Worm (Caenorhabditis elegans) whole organism, young adult: ENCODE results near the gene riok-3.

ENCODE experiments used
- B0019.2 ChIP-seq: fragments of 200-800 bp; sonication (Bioruptor generic); conservative IDR thresholded peaks from 2 replicates; pipeline ENCODE4 v1.3.6; 2022; ENCODE audit warnings: missing genetic modification reagents, missing genetic modification characterization, missing compliant biosample characterization
- B0035.1 ChIP-seq: sonication (generic microtip); optimal IDR thresholded peaks from 2 replicates; lab custom pipeline; 2016; ENCODE audit warnings: missing genetic modification characterization, mild to moderate bottlenecking, missing compliant biosample characterization, missing genotype, missing genetic modification reagents
- B0336.3 ChIP-seq: fragments of 200-800 bp; sonication (Bioruptor generic); IDR thresholded peaks from 2 replicates; pipeline ENCODE4 v1.3.6; 2022; ENCODE audit warnings: missing genetic modification characterization, missing compliant biosample characterization
- D2030.7 ChIP-seq: fragments of 200-800 bp; sonication (Bioruptor generic); IDR thresholded peaks from 2 replicates; pipeline ENCODE4 v1.3.6; 2022; ENCODE audit warnings: missing genetic modification reagents, missing genetic modification characterization, missing compliant biosample characterization
- F33H1.4 ChIP-seq: fragments of 200-800 bp; sonication (Bioruptor generic); IDR thresholded peaks from 2 replicates; pipeline ENCODE4 v1.3.6; 2022; ENCODE audit warnings: missing genetic modification reagents, missing genetic modification characterization, missing compliant biosample characterization
- F39B2.1 ChIP-seq: fragments of 200-800 bp; sonication (Bioruptor generic); IDR thresholded peaks from 2 replicates; pipeline ENCODE4 v1.3.6; 2022; ENCODE audit warnings: missing genetic modification reagents, missing genetic modification characterization, missing compliant biosample characterization
- F49E8.2 ChIP-seq: sonication (generic microtip); optimal IDR thresholded peaks from 3 replicates; lab custom pipeline; 2017; ENCODE audit warnings: missing genetic modification characterization, mild to moderate bottlenecking, missing compliant biosample characterization, antibody characterized with exemption, moderate library complexity; ENCODE audit not compliant: insufficient read depth
- F57A8.1 ChIP-seq: fragments of 200-800 bp; sonication (Bioruptor generic); optimal IDR thresholded peaks from 2 replicates; lab custom pipeline; 2018; ENCODE audit warnings: mild to moderate bottlenecking, missing genetic modification characterization, moderate library complexity, missing compliant biosample characterization
- F57C9.4 ChIP-seq: sonication (generic microtip); optimal IDR thresholded peaks from 2 replicates; lab custom pipeline; 2017; ENCODE audit warnings: mild to moderate bottlenecking, missing genetic modification characterization, missing compliant biosample characterization
- Y67H2A.10 ChIP-seq: fragments of 200-800 bp; sonication (Bioruptor generic); conservative IDR thresholded peaks from 2 replicates; pipeline ENCODE4 v1.3.6; 2022; ENCODE audit warnings: missing genetic modification reagents, missing genetic modification characterization, missing compliant biosample characterization
- akir-1 ChIP-seq: fragments of 200-800 bp; sonication (Bioruptor generic); optimal IDR thresholded peaks from 2 replicates; lab custom pipeline; 2018; ENCODE audit warnings: mild to moderate bottlenecking, missing genetic modification characterization, moderate library complexity, missing compliant biosample characterization
- atf-7 ChIP-seq: sonication (generic microtip); optimal IDR thresholded peaks from 2 replicates; lab custom pipeline; 2017; ENCODE audit warnings: mild to moderate bottlenecking, missing genetic modification characterization, missing compliant biosample characterization
- attf-5 ChIP-seq: fragments of 200-800 bp; sonication (Bioruptor generic); optimal IDR thresholded peaks from 2 replicates; lab custom pipeline; 2018; ENCODE audit warnings: mild to moderate bottlenecking, missing genetic modification characterization, missing compliant biosample characterization
- bed-1 ChIP-seq: fragments of 200-800 bp; sonication (Bioruptor generic); IDR thresholded peaks from 2 replicates; pipeline ENCODE4 v1.3.6; 2022; ENCODE audit warnings: missing genetic modification reagents, missing genetic modification characterization, missing compliant biosample characterization
- ccch-3 ChIP-seq: fragments of 200-800 bp; sonication (Bioruptor generic); optimal IDR thresholded peaks from 2 replicates; lab custom pipeline; 2018; ENCODE audit warnings: mild to moderate bottlenecking, missing genetic modification characterization, missing compliant biosample characterization
- cebp-1 ChIP-seq, 2 experiments: fragments of 200-800 bp in 1 of 2; sonication (Bioruptor generic) in 1 of 2; sonication (generic microtip) in 1 of 2; IDR thresholded peaks in 1 of 2; optimal IDR thresholded peaks in 1 of 2; 2 replicates each; pipeline versions ENCODE4 v1.3.6 to Lab custom; 2017 to 2022; ENCODE audit warnings: missing compliant biosample characterization in 2 of 2, missing genetic modification characterization in 2 of 2, mild to moderate bottlenecking in 1 of 2, missing genetic modification reagents in 1 of 2, moderate library complexity in 1 of 2
- cebp-2 ChIP-seq: fragments of 200-800 bp; sonication (Bioruptor generic); IDR thresholded peaks from 2 replicates; pipeline ENCODE4 v1.3.6; 2022; ENCODE audit warnings: missing genetic modification characterization, missing compliant biosample characterization
- ceh-100 ChIP-seq: fragments of 200-800 bp; sonication (Bioruptor generic); IDR thresholded peaks from 2 replicates; pipeline ENCODE4 v1.3.6; 2022; ENCODE audit warnings: missing genetic modification reagents, missing genetic modification characterization, missing compliant biosample characterization
- ceh-40 ChIP-seq: fragments of 200-800 bp; sonication (Bioruptor generic); IDR thresholded peaks from 2 replicates; pipeline ENCODE4 v1.3.6; 2022; ENCODE audit warnings: missing genetic modification characterization, missing compliant biosample characterization
- ceh-79 ChIP-seq: sonication (generic microtip); optimal IDR thresholded peaks from 2 replicates; lab custom pipeline; 2017; ENCODE audit warnings: mild to moderate bottlenecking, missing genetic modification characterization, missing compliant biosample characterization
- ceh-91 ChIP-seq: fragments of 200-800 bp; sonication (Bioruptor generic); IDR thresholded peaks from 2 replicates; pipeline ENCODE4 v1.3.6; 2022; ENCODE audit warnings: missing genetic modification reagents, missing genetic modification characterization, missing compliant biosample characterization
- chd-7 ChIP-seq: sonication (generic microtip); optimal IDR thresholded peaks from 2 replicates; lab custom pipeline; 2016; ENCODE audit warnings: mild to moderate bottlenecking, missing genetic modification characterization, moderate library complexity, missing compliant biosample characterization
- egrh-3 ChIP-seq: fragments of 200-800 bp; sonication (Bioruptor generic); IDR thresholded peaks from 2 replicates; pipeline ENCODE4 v1.3.6; 2022; ENCODE audit warnings: missing genetic modification reagents, missing genetic modification characterization, missing compliant biosample characterization
- ekl-4 ChIP-seq: fragments of 200-800 bp; sonication (Bioruptor generic); IDR thresholded peaks from 2 replicates; pipeline ENCODE4 v1.3.6; 2022; ENCODE audit warnings: missing genetic modification reagents, missing genetic modification characterization, missing compliant biosample characterization
- ets-4 ChIP-seq: fragments of 200-800 bp; sonication (Bioruptor generic); optimal IDR thresholded peaks from 2 replicates; lab custom pipeline; 2018; ENCODE audit warnings: mild to moderate bottlenecking, missing genetic modification characterization, missing compliant biosample characterization
- him-1 ChIP-seq: sonication (generic microtip); optimal IDR thresholded peaks from 2 replicates; lab custom pipeline; 2016; ENCODE audit warnings: missing genotype, missing genetic modification reagents, missing genetic modification characterization, missing compliant biosample characterization
- hlh-12 ChIP-seq: sonication (generic microtip); optimal IDR thresholded peaks from 2 replicates; lab custom pipeline; 2016; ENCODE audit warnings: missing genetic modification characterization, missing compliant biosample characterization
- hmg-1.2 ChIP-seq: fragments of 200-800 bp; sonication (Bioruptor generic); IDR thresholded peaks from 2 replicates; pipeline ENCODE4 v1.3.6; 2022; ENCODE audit warnings: missing genetic modification reagents, missing genetic modification characterization, missing compliant biosample characterization
- hrde-1 ChIP-seq: sonication (generic microtip); optimal IDR thresholded peaks from 2 replicates; lab custom pipeline; 2016; ENCODE audit warnings: missing genetic modification characterization, mild to moderate bottlenecking, missing compliant biosample characterization, moderate library complexity, missing genotype, missing genetic modification reagents, borderline replicate concordance
- lag-1 ChIP-seq: fragments of 200-800 bp; sonication (Bioruptor generic); IDR thresholded peaks from 2 replicates; pipeline ENCODE4 v1.3.6; 2022; ENCODE audit warnings: missing genetic modification reagents, missing genetic modification characterization, missing compliant biosample characterization
- let-526 ChIP-seq: fragments of 200-800 bp; sonication (Bioruptor generic); IDR thresholded peaks from 2 replicates; pipeline ENCODE4 v1.3.6; 2022; ENCODE audit warnings: missing genetic modification reagents, missing genetic modification characterization, missing compliant biosample characterization
- let-607 ChIP-seq, 2 experiments: fragments of 200-800 bp in 1 of 2; sonication (Bioruptor generic) in 1 of 2; sonication (generic microtip) in 1 of 2; optimal IDR thresholded peaks; 2 replicates each; lab custom pipeline; 2016 to 2018; ENCODE audit warnings: mild to moderate bottlenecking in 2 of 2, missing compliant biosample characterization in 2 of 2, missing genetic modification characterization in 2 of 2, moderate library complexity in 2 of 2, missing genotype in 1 of 2
- lin-26 ChIP-seq: fragments of 200-800 bp; sonication (Bioruptor generic); IDR thresholded peaks from 2 replicates; pipeline ENCODE4 v1.3.6; 2022; ENCODE audit warnings: missing genetic modification reagents, missing genetic modification characterization, missing compliant biosample characterization
- lin-40 ChIP-seq: sonication (generic microtip); optimal IDR thresholded peaks from 2 replicates; lab custom pipeline; 2016; ENCODE audit warnings: missing genetic modification characterization, mild to moderate bottlenecking, missing compliant biosample characterization, missing genotype, missing genetic modification reagents
- lin-54 ChIP-seq: fragments of 200-800 bp; sonication (Bioruptor generic); optimal IDR thresholded peaks from 2 replicates; lab custom pipeline; 2018; ENCODE audit warnings: mild to moderate bottlenecking, missing genetic modification characterization, missing compliant biosample characterization
- mes-4 ChIP-seq: sonication (generic microtip); optimal IDR thresholded peaks from 2 replicates; lab custom pipeline; 2016; ENCODE audit warnings: missing genotype, missing genetic modification characterization, missing compliant biosample characterization
- nfya-1 ChIP-seq: sonication (generic microtip); optimal IDR thresholded peaks from 2 replicates; lab custom pipeline; 2017; ENCODE audit warnings: antibody characterized with exemption, missing compliant biosample characterization, missing genetic modification characterization, borderline replicate concordance; ENCODE audit not compliant: insufficient read depth
- nhr-27 ChIP-seq: fragments of 200-800 bp; sonication (Bioruptor generic); optimal IDR thresholded peaks from 2 replicates; lab custom pipeline; 2018; ENCODE audit warnings: mild to moderate bottlenecking, missing genetic modification characterization, moderate library complexity, missing compliant biosample characterization
- nhr-80 ChIP-seq: sonication (generic microtip); optimal IDR thresholded peaks from 2 replicates; lab custom pipeline; 2016; ENCODE audit warnings: missing genetic modification characterization, missing compliant biosample characterization
- pha-4 ChIP-seq: fragments of 150-350 bp; sonication (generic microtip); optimal IDR thresholded peaks from 2 replicates; lab custom pipeline; 2014; ENCODE audit warnings: missing biosample characterization, missing genetic modification reagents, missing genetic modification characterization
- sea-2 ChIP-seq: fragments of 200-800 bp; sonication (Bioruptor generic); IDR thresholded peaks from 2 replicates; pipeline ENCODE4 v1.3.6; 2022; ENCODE audit warnings: missing genetic modification characterization, missing compliant biosample characterization
- tbx-9 ChIP-seq: sonication (generic microtip); optimal IDR thresholded peaks from 2 replicates; lab custom pipeline; 2016; ENCODE audit warnings: borderline replicate concordance, missing genetic modification characterization, inconsistent platforms, missing compliant biosample characterization
- tlf-1 ChIP-seq: fragments of 200-800 bp; sonication (Bioruptor generic); optimal IDR thresholded peaks from 2 replicates; lab custom pipeline; 2018; ENCODE audit warnings: mild to moderate bottlenecking, missing genetic modification characterization, missing compliant biosample characterization
- unc-62 ChIP-seq: fragments of 150-350 bp; optimal IDR thresholded peaks from 2 replicates; lab custom pipeline; 2014; ENCODE audit warnings: missing biosample characterization, missing genetic modification reagents, missing genetic modification characterization
- zfh-2 ChIP-seq: fragments of 200-800 bp; sonication (Bioruptor generic); conservative IDR thresholded peaks from 2 replicates; pipeline ENCODE4 v1.3.6; 2022; ENCODE audit warnings: missing genetic modification reagents, missing genetic modification characterization, missing compliant biosample characterization
- zim-3 ChIP-seq: sonication (generic microtip); optimal IDR thresholded peaks from 2 replicates; lab custom pipeline; 2017; ENCODE audit warnings: mild to moderate bottlenecking, missing genetic modification characterization, moderate library complexity, missing compliant biosample characterization
- ztf-18 ChIP-seq: sonication (generic microtip); optimal IDR thresholded peaks from 2 replicates; lab custom pipeline; 2016; ENCODE audit warnings: missing genotype, mild to moderate bottlenecking, missing genetic modification characterization, missing compliant biosample characterization
- ztf-3 ChIP-seq: fragments of 200-800 bp; sonication (Bioruptor generic); optimal IDR thresholded peaks from 2 replicates; lab custom pipeline; 2018; ENCODE audit warnings: mild to moderate bottlenecking, missing genetic modification characterization, missing compliant biosample characterization
- ztf-6 ChIP-seq: fragments of 200-800 bp; sonication (Bioruptor generic); IDR thresholded peaks from 2 replicates; pipeline ENCODE4 v1.3.6; 2022; ENCODE audit warnings: missing genetic modification reagents, missing genetic modification characterization, missing compliant biosample characterization

riok-3 gene

ce11 chrIII:9760184-9760583 is 44.6 kb downstream of the riok-3 start (continued):
- TF ChIP-seq ceh-91 (GFP tag; lab: Robert Waterston, UW), result no peak
- no peak for TF ChIP-seq sea-2 (GFP tag; lab: Robert Waterston, UW)
- TF ChIP-seq F33H1.4, result no peak
- no peak for TF ChIP-seq atf-7 (tag; lab: Kevin White, UChicago)
- no peak for TF ChIP-seq akir-1 (GFP tag; lab: Kevin White, UChicago)
- TF ChIP-seq chd-7, result no peak
- no peak for TF ChIP-seq cebp-1 (GFP tag; IDR thresholded peaks at IDR 0.05; lab: Robert Waterston, UW)
- TF ChIP-seq cebp-1 (tag; optimal IDR thresholded peaks at IDR 0.05; lab: Kevin White, UChicago), result no peak
- TF ChIP-seq F49E8.2 (tag; lab: Kevin White, UChicago), result no peak
- TF ChIP-seq let-607 (tag; optimal IDR thresholded peaks at IDR 0.05; lab: Kevin White, UChicago), result no peak
- no peak for TF ChIP-seq ets-4 (GFP tag; lab: Kevin White, UChicago)
- TF ChIP-seq F57A8.1 (GFP tag; lab: Kevin White, UChicago), result no peak
- TF ChIP-seq lin-26, result peak; percentile 38; the same call in 1 of the 2 replicates
- TF ChIP-seq F39B2.1 (GFP tag; lab: Robert Waterston, UW), result no peak
- TF ChIP-seq zim-3 (tag; lab: Kevin White, UChicago), result no peak
- TF ChIP-seq F57C9.4 (tag; lab: Kevin White, UChicago), result no peak
- TF ChIP-seq ekl-4, result no peak
- no peak for TF ChIP-seq Y67H2A.10 (GFP tag; lab: Robert Waterston, UW)
- TF ChIP-seq tbx-9 (tag; lab: Kevin White, UChicago), result no peak
- TF ChIP-seq B0035.1 (tag; lab: Kevin White, UChicago), result no peak
- TF ChIP-seq zfh-2 (GFP tag; lab: Robert Waterston, UW), result no peak
- no peak for TF ChIP-seq nhr-27
- peak; percentile 15; the same call in 1 of the 2 replicates for TF ChIP-seq hmg-1.2 (GFP tag; lab: Robert Waterston, UW)
- TF ChIP-seq ceh-100, result peak; percentile 46; the same call in 1 of the 2 replicates
- TF ChIP-seq mes-4 (tag; lab: Kevin White, UChicago), result no peak
- TF ChIP-seq egrh-3 (GFP tag; lab: Robert Waterston, UW), result no peak
- TF ChIP-seq nfya-1, result no peak
- TF ChIP-seq nhr-80, result no peak
- no peak for TF ChIP-seq tlf-1 (GFP tag; lab: Kevin White, UChicago)
- TF ChIP-seq attf-5 (GFP tag; lab: Kevin White, UChicago), result no peak
- no peak for TF ChIP-seq hlh-12 (tag; lab: Kevin White, UChicago)
- peak; percentile 47 for TF ChIP-seq ceh-79 (tag; lab: Kevin White, UChicago)
- TF ChIP-seq lag-1 (GFP tag; lab: Robert Waterston, UW), result no peak
- TF ChIP-seq lin-40 (tag; lab: Kevin White, UChicago), result no peak
- no peak for TF ChIP-seq ztf-18 (tag; lab: Kevin White, UChicago)
- no peak for TF ChIP-seq him-1
- no peak for TF ChIP-seq let-526 (GFP tag; lab: Robert Waterston, UW)
- no peak for TF ChIP-seq unc-62
- no peak for TF ChIP-seq bed-1 (GFP tag; lab: Robert Waterston, UW)
- no peak for TF ChIP-seq ceh-40 (GFP tag; lab: Robert Waterston, UW)

DNA sequence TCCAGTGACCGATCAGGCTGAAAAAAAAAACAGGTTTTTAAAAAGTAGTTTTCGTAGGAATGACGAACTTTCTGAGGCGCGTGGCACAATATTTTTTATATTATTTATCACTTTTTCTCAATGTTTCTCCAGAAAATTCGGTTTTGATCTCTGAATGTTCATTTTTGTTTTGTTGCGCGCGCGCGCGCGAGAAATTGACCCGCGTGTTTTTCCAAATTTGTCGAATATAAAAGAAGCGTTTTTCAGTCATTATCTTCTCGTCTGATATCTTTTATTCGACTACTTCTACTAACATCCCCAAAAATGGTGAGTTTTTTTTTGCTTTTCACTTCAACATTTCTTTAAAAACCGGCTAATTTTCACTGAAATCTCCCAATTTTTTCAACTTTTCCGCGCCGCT is 46.0 kb downstream of the riok-3 start, which contains the start of gene rmd-1:
rmd-1 (plus strand) TSS at position 247 of the 400 bp plus-strand sequence.
- TF ChIP-seq B0336.3 (GFP tag; lab: Robert Waterston, UW) (no peak), zim-3 (tag; lab: Kevin White, UChicago) (no peak), hrde-1 (no peak), D2030.7 (GFP tag; lab: Robert Waterston, UW) (peak; percentile 57; the same call in 1 of the 2 replicates), akir-1 (GFP tag; lab: Kevin White, UChicago) (no peak), ztf-6 (GFP tag; lab: Robert Waterston, UW) (no peak), cebp-2 (GFP tag; lab: Robert Waterston, UW) (no peak), B0019.2 (GFP tag; lab: Robert Waterston, UW) (no peak), ztf-3 (GFP tag; lab: Kevin White, UChicago) (no peak), lin-54 (GFP tag; lab: Kevin White, UChicago) (peak; percentile 30), pha-4 (no peak), ccch-3 (no peak), nhr-27 (no peak), ceh-40 (GFP tag; lab: Robert Waterston, UW) (no peak)
